Fruit fly (Drosophila melanogaster) whole organism, embryonic: Measurements from ENCODE around the gene Phs.

ENCODE experiments used
- B-H1 ChIP-seq: fragments of 200-800 bp; sonication (Bioruptor generic); IDR thresholded peaks from 3 replicates; pipeline ENCODE4 v1.3.6; 2022; ENCODE audit warnings: missing biosample characterization, missing genetic modification characterization
- CG1024 ChIP-seq: fragments of 200-800 bp; sonication (Bioruptor generic); IDR thresholded peaks from 2 replicates; pipeline ENCODE4 v1.3.6; 2022; ENCODE audit warnings: missing biosample characterization, missing genetic modification characterization
- CG10543 ChIP-seq: fragments of 200-800 bp; sonication (Bioruptor generic); optimal IDR thresholded peaks from 3 replicates; lab custom pipeline; 2017; ENCODE audit warnings: missing biosample characterization, mild to moderate bottlenecking, missing genetic modification characterization, moderate library complexity
- CG11085 ChIP-seq: fragments of 200-800 bp; sonication (Bioruptor generic); IDR thresholded peaks from 2 replicates; pipeline ENCODE4 v1.3.6; 2022; ENCODE audit warnings: missing biosample characterization, missing genetic modification characterization
- CG11560 ChIP-seq: fragments of 200-800 bp; sonication (Bioruptor generic); IDR thresholded peaks from 3 replicates; pipeline ENCODE4 v1.3.6; 2022; ENCODE audit warnings: missing biosample characterization, missing genetic modification characterization
- CG14014 ChIP-seq: fragments of 200-800 bp; sonication (Bioruptor generic); IDR thresholded peaks from 2 replicates; pipeline ENCODE4 v1.3.6; 2022; ENCODE audit warnings: missing biosample characterization, missing genetic modification characterization
- CG15479 ChIP-seq: fragments of 200-800 bp; sonication (Bioruptor generic); optimal IDR thresholded peaks from 3 replicates; lab custom pipeline; 2019; ENCODE audit warnings: missing biosample characterization, mild to moderate bottlenecking, missing genetic modification characterization, moderate library complexity
- CG17186 ChIP-seq: fragments of 200-800 bp; sonication (Bioruptor generic); optimal IDR thresholded peaks from 3 replicates; lab custom pipeline; 2017; ENCODE audit warnings: missing biosample characterization, missing genetic modification reagents, missing genetic modification characterization
- CG17568 ChIP-seq: fragments of 200-800 bp; sonication (Bioruptor generic); optimal IDR thresholded peaks from 2 replicates; lab custom pipeline; 2018; ENCODE audit warnings: missing biosample characterization, mild to moderate bottlenecking, missing genetic modification characterization, moderate library complexity
- CG1832 ChIP-seq: fragments of 200-800 bp; sonication (Bioruptor generic); optimal IDR thresholded peaks from 2 replicates; lab custom pipeline; 2017; ENCODE audit warnings: missing biosample characterization, mild to moderate bottlenecking, missing genetic modification characterization, inconsistent platforms
- CG18476 ChIP-seq: fragments of 200-800 bp; sonication (Bioruptor generic); optimal IDR thresholded peaks from 2 replicates; lab custom pipeline; 2016; ENCODE audit warnings: missing biosample characterization, mild to moderate bottlenecking, missing genetic modification characterization
- CG2116 ChIP-seq: fragments of 200-800 bp; sonication (Bioruptor generic); optimal IDR thresholded peaks from 3 replicates; lab custom pipeline; 2018; ENCODE audit warnings: missing biosample characterization, mild to moderate bottlenecking, missing genetic modification characterization
- CG2129 ChIP-seq: fragments of 200-800 bp; sonication (Bioruptor generic); IDR thresholded peaks from 2 replicates; pipeline ENCODE4 v1.3.6; 2022; ENCODE audit warnings: missing biosample characterization, missing genetic modification characterization; ENCODE audit not compliant: partially characterized antibody
- CG2199 ChIP-seq: fragments of 200-800 bp; sonication (Bioruptor generic); IDR thresholded peaks from 3 replicates; pipeline ENCODE4 v1.3.6; 2022; ENCODE audit warnings: missing biosample characterization, missing genetic modification characterization
- CG31365 ChIP-seq: fragments of 200-800 bp; sonication (Bioruptor generic); optimal IDR thresholded peaks from 2 replicates; lab custom pipeline; 2018; ENCODE audit warnings: missing biosample characterization, mild to moderate bottlenecking, missing genetic modification characterization
- CG31441 ChIP-seq: fragments of 200-800 bp; sonication (Bioruptor generic); IDR thresholded peaks from 2 replicates; pipeline ENCODE4 v1.3.6; 2022; ENCODE audit warnings: missing biosample characterization, missing genetic modification characterization
- CG3163 ChIP-seq: fragments of 200-800 bp; sonication (Bioruptor generic); optimal IDR thresholded peaks from 3 replicates; lab custom pipeline; 2016; ENCODE audit warnings: missing biosample characterization, missing genetic modification characterization
- CG33557 ChIP-seq: fragments of 200-800 bp; sonication (Bioruptor generic); optimal IDR thresholded peaks from 2 replicates; lab custom pipeline; 2019; ENCODE audit warnings: missing biosample characterization, mild to moderate bottlenecking, missing genetic modification characterization, moderate library complexity
- CG3407 ChIP-seq: fragments of 200-800 bp; sonication (Bioruptor generic); optimal IDR thresholded peaks from 2 replicates; lab custom pipeline; 2018; ENCODE audit warnings: missing biosample characterization, mild to moderate bottlenecking, missing genetic modification characterization
- CG34376 ChIP-seq: fragments of 200-800 bp; sonication (Bioruptor generic); optimal IDR thresholded peaks from 2 replicates; lab custom pipeline; 2018; ENCODE audit warnings: missing biosample characterization, mild to moderate bottlenecking, missing genetic modification characterization
- CG4282 ChIP-seq: fragments of 200-800 bp; sonication (Bioruptor generic); optimal IDR thresholded peaks from 2 replicates; lab custom pipeline; 2016; ENCODE audit warnings: missing biosample characterization, missing genetic modification characterization
- CG4424 ChIP-seq: fragments of 200-800 bp; sonication (Bioruptor generic); optimal IDR thresholded peaks from 3 replicates; lab custom pipeline; 2016; ENCODE audit warnings: missing biosample characterization, missing genetic modification characterization
- CG6272 ChIP-seq: fragments of 200-800 bp; sonication (Bioruptor generic); IDR thresholded peaks from 2 replicates; pipeline ENCODE4 v1.3.6; 2022; ENCODE audit warnings: missing biosample characterization, missing genetic modification characterization
- CG6854 ChIP-seq: fragments of 200-800 bp; sonication (Bioruptor generic); optimal IDR thresholded peaks from 3 replicates; lab custom pipeline; 2017; ENCODE audit warnings: missing biosample characterization, mild to moderate bottlenecking, missing genetic modification characterization
- CG7786 ChIP-seq: fragments of 200-800 bp; sonication (Bioruptor generic); optimal IDR thresholded peaks from 2 replicates; lab custom pipeline; 2016; ENCODE audit warnings: missing biosample characterization, missing genetic modification characterization
- CG8359 ChIP-seq: fragments of 200-800 bp; sonication (Bioruptor generic); optimal IDR thresholded peaks from 2 replicates; lab custom pipeline; 2017; ENCODE audit warnings: missing biosample characterization, mild to moderate bottlenecking, missing genetic modification characterization, borderline replicate concordance
- CG8944 ChIP-seq: fragments of 200-800 bp; sonication (Bioruptor generic); optimal IDR thresholded peaks from 3 replicates; lab custom pipeline; 2016; ENCODE audit warnings: missing biosample characterization, missing genetic modification characterization
- CG9817 ChIP-seq: fragments of 200-800 bp; sonication (Bioruptor generic); optimal IDR thresholded peaks from 2 replicates; lab custom pipeline; 2018; ENCODE audit warnings: missing biosample characterization, mild to moderate bottlenecking, missing genetic modification characterization, moderate library complexity
- CkIIα-i1 ChIP-seq: fragments of 200-800 bp; sonication (Bioruptor generic); IDR thresholded peaks from 2 replicates; pipeline ENCODE4 v1.3.6; 2022; ENCODE audit warnings: missing biosample characterization, missing genetic modification characterization
- D19A ChIP-seq: fragments of 200-800 bp; optimal IDR thresholded peaks from 3 replicates; lab custom pipeline; 2019; ENCODE audit warnings: missing biosample characterization, mild to moderate bottlenecking, missing genetic modification characterization, moderate library complexity
- Ets65A ChIP-seq: fragments of 200-800 bp; sonication (Bioruptor generic); peaks from one replicate; lab custom pipeline; 2016; ENCODE audit warnings: missing biosample characterization, missing genetic modification characterization
- Lhr ChIP-seq: fragments of 200-800 bp; sonication (Bioruptor generic); optimal IDR thresholded peaks from 3 replicates; lab custom pipeline; 2017; ENCODE audit warnings: mild to moderate bottlenecking, missing biosample characterization, missing genetic modification reagents, missing genetic modification characterization
- MBD-R2 ChIP-seq: fragments of 200-800 bp; sonication (Bioruptor generic); IDR thresholded peaks from 2 replicates; pipeline ENCODE4 v1.3.6; 2022; ENCODE audit warnings: missing biosample characterization, missing genetic modification characterization
- Opbp ChIP-seq: fragments of 200-800 bp; sonication (Bioruptor generic); IDR thresholded peaks from 3 replicates; pipeline ENCODE4 v1.3.6; 2022; ENCODE audit warnings: missing biosample characterization, missing genetic modification characterization; ENCODE audit not compliant: partially characterized antibody
- Optix ChIP-seq: fragments of 200-800 bp; sonication (Bioruptor generic); IDR thresholded peaks from 3 replicates; pipeline ENCODE4 v1.3.6; 2022; ENCODE audit warnings: missing biosample characterization, missing genetic modification characterization
- Ravus ChIP-seq: fragments of 200-800 bp; sonication (Bioruptor generic); IDR thresholded peaks from 2 replicates; pipeline ENCODE4 v1.3.6; 2022; ENCODE audit warnings: missing biosample characterization, missing genetic modification characterization
- Rfx ChIP-seq: fragments of 200-800 bp; sonication (Bioruptor generic); IDR thresholded peaks from 2 replicates; pipeline ENCODE4 v1.3.6; 2022; ENCODE audit warnings: missing biosample characterization, missing genetic modification characterization
- Sry-β ChIP-seq: fragments of 200-800 bp; sonication (Bioruptor generic); optimal IDR thresholded peaks from 2 replicates; lab custom pipeline; 2018; ENCODE audit warnings: missing biosample characterization, mild to moderate bottlenecking, missing genetic modification characterization, moderate library complexity
- Ssrp ChIP-seq: fragments of 200-800 bp; sonication (Bioruptor generic); optimal IDR thresholded peaks from 2 replicates; lab custom pipeline; 2018; ENCODE audit warnings: missing biosample characterization, mild to moderate bottlenecking, missing genetic modification characterization, moderate library complexity
- ac ChIP-seq: fragments of 200-800 bp; sonication (Bioruptor generic); optimal IDR thresholded peaks from 3 replicates; lab custom pipeline; 2017; ENCODE audit warnings: missing biosample characterization, mild to moderate bottlenecking, missing genetic modification characterization
- bab2 ChIP-seq: fragments of 200-800 bp; sonication (Bioruptor generic); optimal IDR thresholded peaks from 2 replicates; lab custom pipeline; 2016; ENCODE audit warnings: missing biosample characterization, missing genetic modification characterization
- crol ChIP-seq: fragments of 200-800 bp; sonication (Bioruptor generic); IDR thresholded peaks from 2 replicates; pipeline ENCODE4 v1.3.6; 2022; ENCODE audit warnings: missing biosample characterization, missing genetic modification characterization
- ftz-f1 ChIP-seq: fragments of 200-800 bp; sonication (Bioruptor generic); optimal IDR thresholded peaks from 2 replicates; lab custom pipeline; 2016; ENCODE audit warnings: missing biosample characterization, missing genetic modification characterization
- fu2 ChIP-seq: fragments of 200-800 bp; sonication (Bioruptor generic); optimal IDR thresholded peaks from 2 replicates; lab custom pipeline; 2016; ENCODE audit warnings: missing biosample characterization, missing genetic modification characterization
- hth ChIP-seq: fragments of >200 bp; optimal IDR thresholded peaks from 2 replicates; lab custom pipeline; 2017; ENCODE audit warnings: inconsistent platforms
- knrl ChIP-seq: fragments of 200-800 bp; sonication (Bioruptor generic); IDR thresholded peaks from 3 replicates; pipeline ENCODE4 v1.3.6; 2022; ENCODE audit warnings: missing biosample characterization, missing genetic modification characterization; ENCODE audit not compliant: partially characterized antibody
- lab ChIP-seq: fragments of 200-800 bp; sonication (Bioruptor generic); optimal IDR thresholded peaks from 3 replicates; lab custom pipeline; 2017; ENCODE audit warnings: missing biosample characterization, missing genetic modification characterization, mild to moderate bottlenecking, moderate library complexity, missing genetic modification reagents
- maf-S ChIP-seq: fragments of 200-800 bp; sonication (Bioruptor generic); optimal IDR thresholded peaks from 2 replicates; lab custom pipeline; 2016; ENCODE audit warnings: missing biosample characterization, missing genetic modification characterization
- odd ChIP-seq: fragments of 200-800 bp; sonication (Bioruptor generic); optimal IDR thresholded peaks from 2 replicates; lab custom pipeline; 2017; ENCODE audit warnings: missing biosample characterization, mild to moderate bottlenecking, missing genetic modification characterization
- org-1 ChIP-seq: fragments of 200-800 bp; sonication (Bioruptor generic); optimal IDR thresholded peaks from 2 replicates; lab custom pipeline; 2017; ENCODE audit warnings: missing biosample characterization, missing genetic modification characterization
- pb ChIP-seq: fragments of 200-800 bp; sonication (Bioruptor generic); optimal IDR thresholded peaks from 3 replicates; lab custom pipeline; 2016; ENCODE audit warnings: missing biosample characterization, missing genetic modification characterization
- stc ChIP-seq: fragments of 200-800 bp; sonication (Bioruptor generic); IDR thresholded peaks from 2 replicates; pipeline ENCODE4 v1.3.6; 2022; ENCODE audit warnings: missing biosample characterization, missing genetic modification characterization

Gene Phs

DNA sequence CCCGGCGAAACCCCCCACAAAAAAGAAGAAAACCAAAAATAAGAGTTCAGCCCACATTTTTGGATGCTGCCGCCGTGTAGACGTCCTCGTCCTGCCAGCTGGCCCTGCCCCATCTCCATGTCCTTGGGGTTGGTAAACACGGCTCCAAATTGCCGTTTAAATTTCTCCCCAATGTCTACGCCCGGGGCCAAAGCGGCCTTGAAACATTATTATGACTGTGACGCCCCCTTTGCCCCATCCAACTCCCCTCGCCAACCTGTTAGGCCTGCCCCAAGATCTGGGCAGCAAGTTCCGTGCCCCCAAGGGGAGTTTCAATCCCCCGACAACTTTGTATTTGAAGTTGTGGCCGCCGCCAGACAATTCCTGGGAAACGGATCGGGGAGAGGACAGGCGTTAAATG, 2.8 kb upstream of the Phs start (continued):
- TF ChIP-seq org-1: no peak
- TF ChIP-seq CG31365 (tag; lab: Kevin White, UChicago): no peak
- TF ChIP-seq Lhr (GFP tag; lab: Kevin White, UChicago): no peak
- TF ChIP-seq pb: no peak
- TF ChIP-seq CG11085 (GFP tag; lab: Robert Waterston, UW): no peak
- TF ChIP-seq CG4424 (GFP tag; lab: Kevin White, UChicago): no peak
- TF ChIP-seq CG9817 (tag; lab: Kevin White, UChicago): no peak
- TF ChIP-seq ac (GFP tag; lab: Kevin White, UChicago): no peak
- TF ChIP-seq Ssrp: no peak
- 0 out of 3 replicates have a peak, but pooled peaks have one; percentile 24 for TF ChIP-seq knrl (GFP tag; lab: Robert Waterston, UW)
- peak; percentile 11 for TF ChIP-seq ftz-f1
- no peak for TF ChIP-seq B-H1
- TF ChIP-seq Opbp (GFP tag; lab: Robert Waterston, UW): no peak
- TF ChIP-seq CG11560 (tag; lab: Robert Waterston, UW): 0 out of 3 replicates have a peak, but pooled peaks have one; percentile 33
- peak; percentile 67 for TF ChIP-seq crol
- TF ChIP-seq stc (GFP tag; lab: Robert Waterston, UW): no peak
- no peak for TF ChIP-seq CG7786 (GFP tag; lab: Kevin White, UChicago)
- no peak for TF ChIP-seq CG4282
- TF ChIP-seq CG31441 (GFP tag; lab: Robert Waterston, UW): no peak
- no peak for TF ChIP-seq CkIIα-i1
- peak; percentile 28 for TF ChIP-seq CG10543 (GFP tag; lab: Kevin White, UChicago)
- no peak for TF ChIP-seq CG2129
- no peak for TF ChIP-seq odd (GFP tag; lab: Kevin White, UChicago)
- TF ChIP-seq CG3407 (GFP tag; lab: Kevin White, UChicago): no peak
- TF ChIP-seq CG1024 (GFP tag; lab: Robert Waterston, UW): no peak
- no peak for TF ChIP-seq CG18476 (GFP tag; lab: Kevin White, UChicago)
- 0 out of 2 replicates have a peak, but pooled peaks have one; percentile 11 for TF ChIP-seq MBD-R2
- no peak for TF ChIP-seq CG8359 (GFP tag; lab: Kevin White, UChicago)
- 0 out of 2 replicates have a peak, but pooled peaks have one; percentile 5 for TF ChIP-seq CG6272 (GFP tag; lab: Robert Waterston, UW)
- no peak for TF ChIP-seq Ravus (GFP tag; lab: Robert Waterston, UW)
- no peak for TF ChIP-seq CG17186 (GFP tag; lab: Kevin White, UChicago)
- no peak for TF ChIP-seq D19A
- no peak for TF ChIP-seq fu2 (GFP tag; lab: Kevin White, UChicago)
- no peak for TF ChIP-seq CG33557 (GFP tag; lab: Kevin White, UChicago)
- no peak for TF ChIP-seq CG3163
- TF ChIP-seq Optix (GFP tag; lab: Robert Waterston, UW): no peak
- no peak for TF ChIP-seq CG6854 (GFP tag; lab: Kevin White, UChicago)
- no peak for TF ChIP-seq CG8944 (GFP tag; lab: Kevin White, UChicago)
- TF ChIP-seq CG1832 (GFP tag; lab: Kevin White, UChicago): peak; percentile 18
- no peak for TF ChIP-seq CG2199 (GFP tag; lab: Robert Waterston, UW)
- TF ChIP-seq Sry-β (GFP tag; lab: Kevin White, UChicago): no peak
- no peak for TF ChIP-seq hth (lab: Kevin White, UChicago)
- TF ChIP-seq CG2116 (GFP tag; lab: Kevin White, UChicago): no peak
- no peak for TF ChIP-seq CG34376 (GFP tag; lab: Kevin White, UChicago)
- no peak for TF ChIP-seq bab2 (GFP tag; lab: Kevin White, UChicago)
- TF ChIP-seq Ets65A (GFP tag; lab: Kevin White, UChicago): peak; percentile 80
- no peak for TF ChIP-seq Rfx (GFP tag; lab: Robert Waterston, UW)
- no peak for TF ChIP-seq CG15479 (GFP tag; lab: Kevin White, UChicago)
- TF ChIP-seq lab (GFP tag; lab: Kevin White, UChicago): peak; percentile 14
- TF ChIP-seq CG17568 (GFP tag; lab: Kevin White, UChicago): no peak
- TF ChIP-seq maf-S (GFP tag; lab: Kevin White, UChicago): no peak
- TF ChIP-seq CG14014 (GFP tag; lab: Robert Waterston, UW): no peak
